Worm (Caenorhabditis elegans) whole organism, late embryonic: Measurements from ENCODE around the gene lron-4.

Experiments used
- T23F11.4 ChIP-seq: fragments of 200-800 bp; sonication (Bioruptor generic); optimal IDR thresholded peaks from 2 replicates; lab custom pipeline; 2018; ENCODE audit warnings: mild to moderate bottlenecking, missing genetic modification characterization, missing compliant biosample characterization
- ahr-1 ChIP-seq: sonication (generic microtip); optimal IDR thresholded peaks from 2 replicates; lab custom pipeline; 2016; ENCODE audit warnings: missing genetic modification characterization, missing compliant biosample characterization
- ceh-18 ChIP-seq: sonication (generic microtip); optimal IDR thresholded peaks from 2 replicates; lab custom pipeline; 2016; ENCODE audit warnings: missing genetic modification characterization, missing compliant biosample characterization
- ceh-19 ChIP-seq: fragments of 200-800 bp; sonication (Bioruptor generic); optimal IDR thresholded peaks from 2 replicates; lab custom pipeline; 2018; ENCODE audit warnings: mild to moderate bottlenecking, missing genetic modification characterization, missing compliant biosample characterization
- ceh-34 ChIP-seq: sonication (generic microtip); optimal IDR thresholded peaks from 2 replicates; lab custom pipeline; 2016; ENCODE audit warnings: mild to moderate bottlenecking, missing genetic modification characterization, missing compliant biosample characterization
- ceh-48 ChIP-seq: sonication (generic microtip); optimal IDR thresholded peaks from 2 replicates; lab custom pipeline; 2016; ENCODE audit warnings: missing genetic modification characterization, inconsistent platforms, missing compliant biosample characterization
- ceh-9 ChIP-seq: sonication (generic microtip); optimal IDR thresholded peaks from 2 replicates; lab custom pipeline; 2016; ENCODE audit warnings: mild to moderate bottlenecking, missing genetic modification characterization, inconsistent platforms, missing compliant biosample characterization
- elt-2 ChIP-seq: sonication (generic microtip); optimal IDR thresholded peaks from 2 replicates; lab custom pipeline; 2016; ENCODE audit warnings: missing genetic modification reagents, missing genetic modification characterization, missing compliant biosample characterization
- ets-4 ChIP-seq: sonication (generic microtip); optimal IDR thresholded peaks from 2 replicates; lab custom pipeline; 2016; ENCODE audit warnings: missing genetic modification characterization, missing compliant biosample characterization
- gmeb-2 ChIP-seq: sonication (generic microtip); optimal IDR thresholded peaks from 2 replicates; lab custom pipeline; 2016; ENCODE audit warnings: missing genetic modification characterization, inconsistent platforms, missing compliant biosample characterization
- hlh-30 ChIP-seq: sonication (generic microtip); optimal IDR thresholded peaks from 2 replicates; lab custom pipeline; 2017; ENCODE audit warnings: antibody characterized with exemption, missing genetic modification characterization, missing compliant biosample characterization; ENCODE audit not compliant: insufficient read depth
- hlh-6 ChIP-seq: sonication (generic microtip); optimal IDR thresholded peaks from 2 replicates; lab custom pipeline; 2016; ENCODE audit warnings: missing genotype, missing genetic modification characterization, missing compliant biosample characterization
- hlh-8 ChIP-seq: sonication (generic microtip); optimal IDR thresholded peaks from 2 replicates; lab custom pipeline; 2016; ENCODE audit warnings: missing genotype, missing genetic modification characterization, missing compliant biosample characterization
- lim-6 ChIP-seq: sonication (generic microtip); optimal IDR thresholded peaks from 2 replicates; lab custom pipeline; 2016; ENCODE audit warnings: missing genetic modification characterization, missing compliant biosample characterization
- madf-2 ChIP-seq: sonication (generic microtip); optimal IDR thresholded peaks from 2 replicates; lab custom pipeline; 2017; ENCODE audit warnings: missing genetic modification characterization, missing compliant biosample characterization
- nfya-1 ChIP-seq: sonication (generic microtip); optimal IDR thresholded peaks from 2 replicates; lab custom pipeline; 2017; ENCODE audit warnings: missing genetic modification characterization, mild to moderate bottlenecking, missing compliant biosample characterization, antibody characterized with exemption, moderate library complexity
- nhr-11 ChIP-seq: fragments of 150-350 bp; optimal IDR thresholded peaks from 2 replicates; lab custom pipeline; 2014; ENCODE audit warnings: missing biosample characterization, missing genetic modification characterization
- nhr-232 ChIP-seq: sonication (generic microtip); optimal IDR thresholded peaks from 2 replicates; lab custom pipeline; 2016; ENCODE audit warnings: missing genetic modification characterization, missing compliant biosample characterization
- npax-4 ChIP-seq: sonication (generic microtip); optimal IDR thresholded peaks from 2 replicates; lab custom pipeline; 2016; ENCODE audit warnings: missing genetic modification characterization, missing compliant biosample characterization
- pat-9 ChIP-seq: fragments of 200-800 bp; sonication (Bioruptor generic); optimal IDR thresholded peaks from 2 replicates; lab custom pipeline; 2018; ENCODE audit warnings: mild to moderate bottlenecking, missing genetic modification characterization, moderate library complexity, missing compliant biosample characterization
- pax-1 ChIP-seq: fragments of 150-350 bp; optimal IDR thresholded peaks from 2 replicates; lab custom pipeline; 2014; ENCODE audit warnings: missing biosample characterization, missing genetic modification characterization
- pha-2 ChIP-seq: sonication (generic microtip); optimal IDR thresholded peaks from 2 replicates; lab custom pipeline; 2017; ENCODE audit warnings: mild to moderate bottlenecking, missing genetic modification characterization, missing compliant biosample characterization
- pha-4 ChIP-seq: fragments of 150-350 bp; optimal IDR thresholded peaks from 2 replicates; lab custom pipeline; 2018; ENCODE audit warnings: missing biosample characterization, missing genetic modification reagents, missing genetic modification characterization
- sdc-2 ChIP-seq: sonication (generic microtip); optimal IDR thresholded peaks from 2 replicates; lab custom pipeline; 2016; ENCODE audit warnings: missing genotype, missing genetic modification characterization, missing compliant biosample characterization
- sox-2 ChIP-seq: fragments of 200-800 bp; sonication (Bioruptor generic); IDR thresholded peaks from 2 replicates; pipeline ENCODE4 v1.3.6; 2022; ENCODE audit warnings: missing genetic modification reagents, missing genetic modification characterization, missing compliant biosample characterization
- sox-4 ChIP-seq: sonication (generic microtip); optimal IDR thresholded peaks from 2 replicates; lab custom pipeline; 2017; ENCODE audit warnings: mild to moderate bottlenecking, missing genetic modification characterization, inconsistent platforms, missing compliant biosample characterization
- tbx-2 ChIP-seq: sonication (generic microtip); optimal IDR thresholded peaks from 2 replicates; lab custom pipeline; 2016; ENCODE audit warnings: missing genetic modification characterization, missing compliant biosample characterization
- tbx-7 ChIP-seq: sonication (generic microtip); optimal IDR thresholded peaks from 2 replicates; lab custom pipeline; 2016; ENCODE audit warnings: missing genotype, missing genetic modification characterization, missing compliant biosample characterization
- ttx-3 ChIP-seq: sonication (generic microtip); optimal IDR thresholded peaks from 2 replicates; lab custom pipeline; 2016; ENCODE audit warnings: missing genetic modification reagents, missing genetic modification characterization, missing compliant biosample characterization
- unc-42 ChIP-seq: sonication (generic microtip); optimal IDR thresholded peaks from 2 replicates; lab custom pipeline; 2016; ENCODE audit warnings: missing genotype, missing genetic modification characterization, missing compliant biosample characterization
- unc-55 ChIP-seq: sonication (generic microtip); optimal IDR thresholded peaks from 2 replicates; lab custom pipeline; 2017; ENCODE audit warnings: missing biosample characterization, missing genetic modification reagents, missing genetic modification characterization
- unc-86 ChIP-seq: sonication (generic microtip); optimal IDR thresholded peaks from 2 replicates; lab custom pipeline; 2016; ENCODE audit warnings: missing genetic modification characterization, missing compliant biosample characterization
- zip-5 ChIP-seq: sonication (generic microtip); optimal IDR thresholded peaks from 2 replicates; lab custom pipeline; 2016; ENCODE audit warnings: missing genetic modification characterization, missing compliant biosample characterization

The lron-4 gene

ce11 chrII:8075324-8075810, 36.6 kb downstream of the lron-4 start, which contains the start of gene K02C4.2 (continued):
- peak; percentile 80 for TF ChIP-seq pat-9
- TF ChIP-seq ceh-48 (tag; lab: Kevin White, UChicago): peak; percentile 17
- no peak for TF ChIP-seq pax-1 (tag; lab: Kevin White, UChicago)
- no peak for TF ChIP-seq madf-2 (tag; lab: Kevin White, UChicago)
- TF ChIP-seq hlh-6 (tag; lab: Kevin White, UChicago): peak; percentile 76
- TF ChIP-seq sox-2 (GFP tag; lab: Robert Waterston, UW): no peak
- TF ChIP-seq lim-6 (tag; lab: Kevin White, UChicago): no peak
- no peak for TF ChIP-seq unc-42 (tag; lab: Kevin White, UChicago)
- TF ChIP-seq unc-86 (tag; lab: Kevin White, UChicago): peak; percentile 37
- TF ChIP-seq npax-4 (tag; lab: Kevin White, UChicago): peak; percentile 18
- no peak for TF ChIP-seq sdc-2
- TF ChIP-seq zip-5 (tag; lab: Kevin White, UChicago): no peak
- peak; percentile 45 for TF ChIP-seq T23F11.4 (GFP tag; lab: Kevin White, UChicago)
- no peak for TF ChIP-seq gmeb-2
- TF ChIP-seq pha-4 (tag; lab: Kevin White, UChicago): no peak

- TF ChIP-seq pax-1 (tag; lab: Kevin White, UChicago): no peak
- TF ChIP-seq tbx-2 (tag; lab: Kevin White, UChicago): no peak
- no peak for TF ChIP-seq hlh-8 (tag; lab: Kevin White, UChicago)
- TF ChIP-seq sox-4 (tag; lab: Kevin White, UChicago): no peak
- no peak for TF ChIP-seq ceh-48 (tag; lab: Kevin White, UChicago)
- no peak for TF ChIP-seq ceh-18 (tag; lab: Kevin White, UChicago)
- no peak for TF ChIP-seq sdc-2
- no peak for TF ChIP-seq gmeb-2
- TF ChIP-seq elt-2: no peak
- no peak for TF ChIP-seq pha-2
- no peak for TF ChIP-seq ceh-9
- no peak for TF ChIP-seq zip-5 (tag; lab: Kevin White, UChicago)
- TF ChIP-seq nhr-11: no peak
- no peak for TF ChIP-seq nhr-232 (tag; lab: Kevin White, UChicago)
- TF ChIP-seq, all 69 proteins: peak for 0
Observed at ce11 chrII:8074058-8074457, 37.9 kb downstream of the lron-4 start.

- no peak for TF ChIP-seq ahr-1 (tag; lab: Kevin White, UChicago)
- peak; percentile 24 for TF ChIP-seq elt-2
Observed at ce11 chrII:8073222-8073621, 38.7 kb downstream of the lron-4 start, which contains the start of gene gpcp-2. Gene gpcp-2 (minus strand): TSS chrII:8073374.

- TF ChIP-seq ceh-34: peak; percentile 84
- TF ChIP-seq ceh-48 (tag; lab: Kevin White, UChicago): peak; percentile 42
- peak; percentile 1 for TF ChIP-seq nfya-1
- no peak for TF ChIP-seq tbx-7 (tag; lab: Kevin White, UChicago)
- peak; percentile 40 for TF ChIP-seq ceh-19 (GFP tag; lab: Kevin White, UChicago)
- TF ChIP-seq unc-42 (tag; lab: Kevin White, UChicago): peak; percentile 33
- TF ChIP-seq unc-55: peak; percentile 86
- peak; percentile 85 for TF ChIP-seq hlh-30 (tag; lab: Kevin White, UChicago)
- TF ChIP-seq ceh-18 (tag; lab: Kevin White, UChicago): peak; percentile 17
- TF ChIP-seq ets-4 (tag; lab: Kevin White, UChicago): no peak
- no peak for TF ChIP-seq elt-2
- TF ChIP-seq gmeb-2: no peak
Observed at ce11 chrII:8071801-8072544, 40.0 kb downstream of the lron-4 start.

- TF ChIP-seq elt-2 (peak; percentile 29), ttx-3 (tag; lab: Kevin White, UChicago) (no peak)
Observed at ce11 chrII:8071012-8071625, 40.8 kb downstream of the lron-4 start.
